Worm (Caenorhabditis elegans): Measurements from ENCODE around the gene fbxa-151.

ce11 chrIII:1307333-1307732 lies 40.6 kb upstream of the fbxa-151 start:
- TF ChIP-seq unc-39 (tag; optimal IDR thresholded peaks at IDR 0.05) (no peak), lin-39 (tag; optimal IDR thresholded peaks at IDR 0.05) (no peak), nhr-11 (tag; optimal IDR thresholded peaks at IDR 0.05) (no peak), fos-1 (tag; optimal IDR thresholded peaks at IDR 0.05) (no peak)
